Worm (Caenorhabditis elegans) whole organism, L4 larva: Measurements from ENCODE around the gene str-20.

Experiments
- F10B5.3 ChIP-seq: sonication (generic microtip); optimal IDR thresholded peaks from 2 replicates; lab custom pipeline; 2016; ENCODE audit warnings: mild to moderate bottlenecking, missing genetic modification characterization, missing compliant biosample characterization
- F26F4.8 ChIP-seq: fragments of 200-800 bp; sonication (Bioruptor generic); conservative IDR thresholded peaks from 2 replicates; pipeline ENCODE4 v1.3.6; 2022; ENCODE audit warnings: missing genetic modification characterization, missing compliant biosample characterization
- F44E2.7 ChIP-seq: fragments of 200-800 bp; sonication (Bioruptor generic); IDR thresholded peaks from 2 replicates; pipeline ENCODE4 v2.1.2; 2022; ENCODE audit warnings: missing genetic modification characterization, missing compliant biosample characterization
- F49E8.2 ChIP-seq: sonication (generic microtip); optimal IDR thresholded peaks from 2 replicates; lab custom pipeline; 2016; ENCODE audit warnings: missing compliant biosample characterization, mild to moderate bottlenecking, missing genetic modification characterization, borderline replicate concordance
- R02D3.7 ChIP-seq: fragments of 150-350 bp; sonication (generic microtip); optimal IDR thresholded peaks from 3 replicates; lab custom pipeline; 2014; ENCODE audit warnings: missing biosample characterization, missing genetic modification characterization
- Y105C5A.15 ChIP-seq: fragments of 200-800 bp; sonication (Bioruptor generic); IDR thresholded peaks from 2 replicates; pipeline ENCODE4 v1.3.6; 2022; ENCODE audit warnings: missing genetic modification characterization, missing compliant biosample characterization
- aha-1 ChIP-seq: fragments of 150-350 bp; peaks from one replicate; lab custom pipeline; 2014; ENCODE audit warnings: missing biosample characterization, missing genetic modification characterization
- aly-2 ChIP-seq: sonication (generic microtip); optimal IDR thresholded peaks from 2 replicates; lab custom pipeline; 2018; ENCODE audit warnings: missing biosample characterization, missing genetic modification characterization
- ama-1 ChIP-seq: fragments of 150-350 bp; optimal IDR thresholded peaks from 2 replicates; lab custom pipeline; 2014; ENCODE audit warnings: inconsistent platforms, mixed read lengths
- arid-1 ChIP-seq: fragments of 200-800 bp; sonication (Bioruptor generic); conservative IDR thresholded peaks from 2 replicates; pipeline ENCODE4 v1.3.6; 2022; ENCODE audit warnings: missing genetic modification reagents, missing genetic modification characterization, missing compliant biosample characterization
- ceh-44 ChIP-seq: fragments of 200-800 bp; sonication (Bioruptor generic); IDR thresholded peaks from 2 replicates; pipeline ENCODE4 v1.3.6; 2022; ENCODE audit warnings: missing genetic modification reagents, missing genetic modification characterization, missing compliant biosample characterization
- ces-1 ChIP-seq: fragments of 150-350 bp; sonication (generic microtip); optimal IDR thresholded peaks from 4 replicates; lab custom pipeline; 2014; ENCODE audit warnings: missing biosample characterization, missing genetic modification reagents, missing genetic modification characterization
- ctbp-1 ChIP-seq: fragments of 200-800 bp; sonication (Bioruptor generic); IDR thresholded peaks from 2 replicates; pipeline ENCODE4 v1.3.6; 2022; ENCODE audit warnings: missing genetic modification reagents, missing genetic modification characterization, missing compliant biosample characterization
- dmd-8 ChIP-seq: fragments of 200-800 bp; sonication (Bioruptor generic); IDR thresholded peaks from 2 replicates; pipeline ENCODE4 v1.3.6; 2022; ENCODE audit warnings: missing genetic modification characterization, missing compliant biosample characterization
- dpl-1 ChIP-seq: fragments of 150-350 bp; optimal IDR thresholded peaks from 2 replicates; lab custom pipeline; 2014; ENCODE audit warnings: missing biosample characterization, missing genetic modification reagents, missing genetic modification characterization
- duxl-1 ChIP-seq: sonication (generic microtip); optimal IDR thresholded peaks from 2 replicates; lab custom pipeline; 2016; ENCODE audit warnings: mild to moderate bottlenecking, missing genetic modification characterization, moderate library complexity, missing compliant biosample characterization; ENCODE audit not compliant: poor library complexity
- egl-27 ChIP-seq: sonication (generic microtip); optimal IDR thresholded peaks from 3 replicates; lab custom pipeline; 2017; ENCODE audit warnings: missing biosample characterization, missing genetic modification reagents, missing genetic modification characterization
- hlh-30 ChIP-seq: sonication (generic microtip); optimal IDR thresholded peaks from 2 replicates; lab custom pipeline; 2017; ENCODE audit warnings: antibody characterized with exemption, mild to moderate bottlenecking, missing genetic modification characterization, missing compliant biosample characterization; ENCODE audit not compliant: insufficient read depth
- jun-1 ChIP-seq: fragments of 150-350 bp; optimal IDR thresholded peaks from 2 replicates; lab custom pipeline; 2014; ENCODE audit warnings: missing biosample characterization, missing genetic modification reagents, missing genetic modification characterization
- lin-13 ChIP-seq: fragments of 150-350 bp; optimal IDR thresholded peaks from 2 replicates; lab custom pipeline; 2014; ENCODE audit warnings: missing biosample characterization, missing genetic modification reagents, missing genetic modification characterization
- lin-39 ChIP-seq: fragments of 150-350 bp; optimal IDR thresholded peaks from 2 replicates; lab custom pipeline; 2014; ENCODE audit warnings: missing biosample characterization, missing genetic modification reagents, missing genetic modification characterization
- madf-5 ChIP-seq, 2 experiments: fragments of 200-800 bp; sonication (Bioruptor generic); IDR thresholded peaks; 2 replicates each; pipeline ENCODE4 v1.3.6; 2022; ENCODE audit warnings: missing compliant biosample characterization in 2 of 2, missing genetic modification characterization in 2 of 2
- nhr-10 ChIP-seq: fragments of 150-350 bp; optimal IDR thresholded peaks from 2 replicates; lab custom pipeline; 2014; ENCODE audit warnings: missing biosample characterization, missing genetic modification characterization
- nhr-28 ChIP-seq: fragments of 150-350 bp; optimal IDR thresholded peaks from 2 replicates; lab custom pipeline; 2014; ENCODE audit warnings: missing biosample characterization, missing genetic modification characterization
- nhr-41 ChIP-seq: fragments of 200-800 bp; sonication (Bioruptor generic); IDR thresholded peaks from 2 replicates; pipeline ENCODE4 v1.3.6; 2022; ENCODE audit warnings: missing genetic modification reagents, missing genetic modification characterization, missing compliant biosample characterization
- nhr-42 ChIP-seq: fragments of 200-800 bp; sonication (Bioruptor generic); IDR thresholded peaks from 2 replicates; pipeline ENCODE4 v1.3.6; 2022; ENCODE audit warnings: missing genetic modification characterization, missing compliant biosample characterization
- nhr-77 ChIP-seq: fragments of 150-350 bp; optimal IDR thresholded peaks from 2 replicates; lab custom pipeline; 2014; ENCODE audit warnings: missing biosample characterization, missing genetic modification characterization
- php-3 ChIP-seq: fragments of 200-800 bp; sonication (Bioruptor generic); IDR thresholded peaks from 2 replicates; pipeline ENCODE4 v1.3.6; 2022; ENCODE audit warnings: missing genetic modification reagents, missing genetic modification characterization, missing compliant biosample characterization
- pqm-1 ChIP-seq: sonication (generic microtip); optimal IDR thresholded peaks from 2 replicates; lab custom pipeline; 2017; ENCODE audit warnings: missing biosample characterization, missing genetic modification characterization
- rbr-2 ChIP-seq: sonication (generic microtip); optimal IDR thresholded peaks from 2 replicates; lab custom pipeline; 2016; ENCODE audit warnings: missing genotype, missing genetic modification characterization, missing compliant biosample characterization
- sdz-12 ChIP-seq: fragments of 200-800 bp; sonication (Bioruptor generic); optimal IDR thresholded peaks from 2 replicates; lab custom pipeline; 2018; ENCODE audit warnings: mild to moderate bottlenecking, missing genetic modification characterization, missing compliant biosample characterization
- skn-1 ChIP-seq: fragments of 150-350 bp; optimal IDR thresholded peaks from 2 replicates; lab custom pipeline; 2014; ENCODE audit warnings: missing biosample characterization, missing genetic modification characterization
- spr-3 ChIP-seq: fragments of 200-800 bp; sonication (Bioruptor generic); optimal IDR thresholded peaks from 2 replicates; lab custom pipeline; 2018; ENCODE audit warnings: mild to moderate bottlenecking, missing genetic modification characterization, missing compliant biosample characterization
- unc-130 ChIP-seq: sonication (generic microtip); optimal IDR thresholded peaks from 2 replicates; lab custom pipeline; 2016; ENCODE audit warnings: missing genetic modification reagents, missing genetic modification characterization, missing compliant biosample characterization
- unc-62 ChIP-seq, 3 experiments: fragments of 150-350 bp in 1 of 3; sonication (generic microtip); optimal IDR thresholded peaks in 2 of 3; peaks in 1 of 3; 1 replicate in 1 of 3; 2 replicates in 2 of 3; lab custom pipeline; 2014 to 2017; ENCODE audit warnings: missing biosample characterization in 3 of 3, missing genetic modification characterization in 3 of 3, missing genetic modification reagents in 3 of 3, missing genotype in 1 of 3
- ztf-11 ChIP-seq: fragments of 150-350 bp; optimal IDR thresholded peaks from 2 replicates; lab custom pipeline; 2014; ENCODE audit warnings: missing biosample characterization, missing genetic modification characterization

The str-20 gene

DNA sequence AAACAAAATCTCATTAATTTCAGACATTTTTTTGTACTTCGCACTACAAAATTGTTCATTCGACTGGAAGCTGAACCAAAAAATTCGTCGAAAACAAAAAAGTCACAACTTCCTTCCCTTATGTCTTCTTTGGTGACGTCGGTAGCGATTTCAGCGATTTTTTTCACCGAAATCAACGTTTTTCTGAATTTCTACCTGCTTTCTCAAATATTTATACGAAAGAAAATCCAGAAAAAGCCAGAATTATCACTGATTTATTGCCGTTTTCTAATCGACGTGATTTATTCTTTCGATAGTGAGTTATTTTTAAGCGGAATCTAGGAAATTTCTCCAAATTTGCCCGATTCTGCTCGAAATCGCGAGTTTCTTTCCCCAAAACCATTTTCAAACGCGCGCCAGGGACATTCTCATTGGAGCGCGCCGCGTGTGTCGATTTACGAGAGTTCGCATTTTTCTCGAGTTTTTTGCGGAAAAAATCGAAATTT lies 18.6 kb downstream of the str-20 start, which contains the start of gene srbc-58 (continued):
- TF ChIP-seq F10B5.3 (tag; lab: Kevin White, UChicago) (no peak), spr-3 (GFP tag; lab: Kevin White, UChicago) (no peak), ctbp-1 (GFP tag; lab: Robert Waterston, UW) (0 out of 2 replicates have a peak, but pooled peaks have one; percentile 21), Y105C5A.15 (no peak), ceh-44 (GFP tag; lab: Robert Waterston, UW) (no peak), dpl-1 (GFP tag; lab: Kevin White, UChicago) (no peak), nhr-28 (tag; lab: Kevin White, UChicago) (no peak), ama-1 (lab: Kevin White, UChicago) (peak; percentile 69), aha-1 (tag; lab: Kevin White, UChicago) (peak; percentile 68), sdz-12 (GFP tag; lab: Kevin White, UChicago) (no peak), F44E2.7 (GFP tag; lab: Robert Waterston, UW) (no peak), R02D3.7 (tag; lab: Kevin White, UChicago) (peak; percentile 60), arid-1 (GFP tag; lab: Robert Waterston, UW) (peak; percentile 70), skn-1 (no peak), nhr-77 (tag; lab: Kevin White, UChicago) (no peak), rbr-2 (tag; lab: Kevin White, UChicago) (peak; percentile 21), aly-2 (no peak), unc-130 (peak; percentile 6), egl-27 (tag; lab: Kevin White, UChicago) (no peak), lin-39 (tag; lab: Kevin White, UChicago) (no peak)
- TF ChIP-seq, all 104 proteins: peak for 15

DNA sequence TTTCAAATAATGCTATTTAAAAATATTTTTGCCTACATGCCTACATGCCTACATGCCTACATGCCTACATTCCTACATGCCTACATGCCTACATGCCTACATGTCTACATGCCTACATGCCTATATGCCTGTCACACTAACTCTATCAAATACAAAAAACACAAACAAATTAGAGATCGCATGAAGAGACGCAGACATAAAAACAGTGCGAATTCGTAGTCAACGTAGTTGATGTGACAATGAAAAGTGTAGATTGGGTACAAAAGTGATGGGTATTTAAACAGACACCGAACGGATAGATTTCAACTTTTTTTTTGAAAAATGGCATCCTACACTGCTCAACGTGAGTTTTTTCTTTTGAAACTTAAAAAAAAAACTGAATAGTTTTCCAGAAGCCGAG lies 21.0 kb downstream of the str-20 start, which contains the start of gene R09E12.9:
Gene R09E12.9 (plus strand): TSS at position 316 of the 400 bp plus-strand sequence.
- TF ChIP-seq hlh-30 (tag; lab: Kevin White, UChicago) (no peak), nhr-42 (GFP tag; lab: Robert Waterston, UW) (peak; percentile 95), nhr-77 (tag; lab: Kevin White, UChicago) (peak; percentile 100), nhr-28 (tag; lab: Kevin White, UChicago) (peak; percentile 100), duxl-1 (tag; lab: Kevin White, UChicago) (peak; percentile 20), dpl-1 (GFP tag; lab: Kevin White, UChicago) (peak; percentile 3), ztf-11 (tag; lab: Kevin White, UChicago) (no peak)

DNA sequence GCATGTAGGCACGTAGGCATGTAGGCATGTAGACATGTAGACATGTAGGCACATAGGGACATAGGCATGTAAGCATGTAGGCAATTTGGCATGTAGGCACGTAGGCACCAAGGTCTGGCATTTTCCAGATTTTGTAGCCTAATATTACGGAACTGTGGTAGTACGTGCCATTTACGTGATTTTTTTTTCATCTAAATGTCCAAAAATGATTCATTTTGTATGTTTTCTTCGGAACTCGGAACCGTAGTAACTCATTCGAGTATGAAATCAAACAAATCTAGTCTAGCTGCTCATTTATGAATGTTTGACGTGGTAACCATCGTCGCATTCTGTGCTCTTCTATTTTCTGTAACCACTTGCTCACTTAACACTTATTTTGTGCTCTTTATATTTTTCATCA lies 22.1 kb downstream of the str-20 start, which contains the start of gene srbc-59:
Gene srbc-59 (plus strand): TSS at position 301 of the 400 bp plus-strand sequence.
- no peak for TF ChIP-seq nhr-42 (GFP tag; lab: Robert Waterston, UW)
- no peak for TF ChIP-seq dmd-8 (GFP tag; lab: Robert Waterston, UW)
- no peak for TF ChIP-seq lin-13 (GFP tag; lab: Kevin White, UChicago)
- TF ChIP-seq pqm-1 (tag; lab: Kevin White, UChicago) = no peak
- TF ChIP-seq unc-62 (GFP tag; optimal IDR thresholded peaks at IDR 0.05 in 1 of 2; lab: Kevin White, UChicago) = no peak
- no peak for TF ChIP-seq unc-62 (tag; optimal IDR thresholded peaks at IDR 0.05; lab: Kevin White, UChicago)
- TF ChIP-seq madf-5 (GFP tag; IDR thresholded peaks at IDR 0.05; lab: Robert Waterston, UW) = no peak
- TF ChIP-seq F44E2.7 (GFP tag; lab: Robert Waterston, UW) = no peak
- no peak for TF ChIP-seq F26F4.8
- TF ChIP-seq ces-1 (GFP tag; lab: Kevin White, UChicago) = no peak
- no peak for TF ChIP-seq jun-1 (tag; lab: Kevin White, UChicago)
- TF ChIP-seq php-3 = no peak
- TF ChIP-seq F49E8.2 (tag; lab: Kevin White, UChicago) = no peak
- no peak for TF ChIP-seq nhr-41

DNA sequence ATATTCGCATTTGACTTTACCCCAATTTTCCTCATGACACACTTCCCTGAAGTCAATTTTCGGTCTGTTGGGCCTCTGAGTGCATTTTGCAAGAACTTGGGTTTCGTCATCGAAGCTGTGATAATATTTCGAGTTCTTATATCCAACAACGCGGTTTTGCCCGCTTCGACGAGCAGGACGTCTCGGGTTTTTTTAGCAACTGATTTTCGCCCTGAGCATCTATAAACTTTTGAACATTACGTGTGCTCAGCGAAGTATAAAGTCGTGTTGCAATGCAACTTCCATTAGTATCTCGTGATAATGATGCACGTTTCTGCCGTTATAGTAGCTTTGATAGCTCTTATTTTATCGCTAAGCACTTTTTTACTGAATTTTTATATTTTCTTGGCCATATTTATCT lies 23.7 kb downstream of the str-20 start, which contains the start of gene srbc-60:
Gene srbc-60 (plus strand): TSS at position 301 of the 400 bp plus-strand sequence.
- TF ChIP-seq nhr-10 (tag; lab: Kevin White, UChicago) = no peak
